Fruit fly (Drosophila melanogaster): ENCODE data around the gene CG13933.

DNA sequence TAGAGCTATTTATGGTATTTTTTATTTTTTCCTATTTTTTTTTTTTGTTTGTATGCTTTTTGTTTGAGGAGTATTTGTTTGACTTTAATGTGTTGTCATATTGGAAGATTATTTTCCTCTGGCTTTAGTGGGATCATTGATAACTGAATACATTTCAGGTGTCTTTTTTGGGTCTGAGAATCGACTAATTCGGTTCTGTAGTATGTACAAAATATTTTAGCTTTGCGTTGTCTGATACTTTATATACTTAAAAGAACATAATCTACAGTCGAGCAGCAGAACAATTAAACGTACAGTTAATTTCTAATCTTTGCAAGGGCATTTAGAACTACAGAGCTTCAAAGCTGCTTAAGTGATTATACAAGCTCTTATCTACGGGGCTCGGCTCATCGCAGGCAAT is 51.9 kb downstream of the CG13933 start, which contains the start of gene CG18171:
- TF ChIP-seq eg (GFP tag; IDR thresholded peaks at IDR 0.05): no peak
- TF ChIP-seq CG11762 (GFP tag; optimal IDR thresholded peaks at IDR 0.05; ENCODE audit: insufficient read depth): no peak
- no peak for TF ChIP-seq Gug (GFP tag; IDR thresholded peaks at IDR 0.05)
- no peak for TF ChIP-seq CG4318 (GFP tag; optimal IDR thresholded peaks at IDR 0.05)
- TF ChIP-seq CG8632 (GFP tag; optimal IDR thresholded peaks at IDR 0.05): no peak
- no peak for TF ChIP-seq spab (GFP tag; optimal IDR thresholded peaks at IDR 0.05)
- no peak for TF ChIP-seq CG11902 (GFP tag; optimal IDR thresholded peaks at IDR 0.05)
- no peak for TF ChIP-seq fd85E (GFP tag; optimal IDR thresholded peaks at IDR 0.05)
- no peak for TF ChIP-seq salr (GFP tag; optimal IDR thresholded peaks at IDR 0.05)
- TF ChIP-seq CG3032 (tag; optimal IDR thresholded peaks at IDR 0.05): no peak
- no peak for TF ChIP-seq Eip78C (GFP tag)
- TF ChIP-seq CG31627 (GFP tag; optimal IDR thresholded peaks at IDR 0.05): no peak
